Worm (Caenorhabditis elegans): Measurements from ENCODE around the gene Y97E10AR.3.

DNA sequence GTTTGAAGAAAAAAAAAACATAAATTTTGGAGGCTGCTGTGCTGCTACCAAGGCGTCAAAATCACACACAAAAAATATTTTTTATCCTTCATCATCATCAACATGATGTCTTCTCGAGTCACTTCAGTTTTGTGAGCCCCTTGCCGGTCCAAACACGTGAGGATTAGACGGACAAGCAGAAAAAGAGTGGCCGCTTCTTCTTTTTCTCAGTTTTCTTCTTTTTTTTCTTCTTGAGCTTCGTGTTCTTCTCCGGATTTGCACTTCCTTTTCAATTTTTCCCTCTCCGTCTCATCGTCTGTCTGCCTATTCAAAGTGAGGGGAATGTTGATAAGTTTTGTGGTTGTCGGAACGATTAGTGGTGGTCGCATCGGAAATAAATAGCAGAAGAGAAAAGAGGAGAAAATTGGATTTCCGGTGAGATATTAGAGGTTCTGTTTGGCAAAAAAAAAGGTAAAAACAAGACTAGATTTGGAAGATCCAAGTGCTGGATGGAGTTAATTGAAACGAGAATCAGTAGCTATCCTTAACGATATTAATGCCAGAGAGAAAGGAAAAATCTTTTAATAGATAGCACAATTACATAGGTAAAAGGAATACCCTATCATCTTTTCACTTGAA lies 26.8 kb downstream of the Y97E10AR.3 start:
- peak in 1 of 2 experiments; percentile 56 for TF ChIP-seq lsy-2 (tag; optimal IDR thresholded peaks at IDR 0.05)
- no peak for TF ChIP-seq nhr-237 (tag; optimal IDR thresholded peaks at IDR 0.05)
- TF ChIP-seq ama-1 (optimal IDR thresholded peaks at IDR 0.05), result no peak
- no peak for TF ChIP-seq blmp-1 (tag; optimal IDR thresholded peaks at IDR 0.05; ENCODE audit: insufficient read depth)
- TF ChIP-seq elt-3 (tag; optimal IDR thresholded peaks at IDR 0.05), result no peak
- no peak for TF ChIP-seq lin-39 (tag; optimal IDR thresholded peaks at IDR 0.05)
- no peak for TF ChIP-seq nhr-6 (tag; optimal IDR thresholded peaks at IDR 0.05)
